Worm (Caenorhabditis elegans): ENCODE measurements around the gene ncx-7.
A peak's percentile ranks its signal among the peaks of the same experiment; 100 is the strongest.

ncx-7 gene

ce11 chrIII:9667591-9668265 lies 52.4 kb downstream of the ncx-7 start, which contains the start of gene C07A9.9 (continued):
- TF ChIP-seq eyg-1 (tag; optimal IDR thresholded peaks at IDR 0.05) (peak; percentile 37), ceh-18 (tag; optimal IDR thresholded peaks at IDR 0.05) (peak; percentile 76), syd-9 (tag; optimal IDR thresholded peaks at IDR 0.05) (no peak), C38D4.7 (GFP tag; optimal IDR thresholded peaks at IDR 0.05) (no peak), ceh-2 (tag; optimal IDR thresholded peaks at IDR 0.05) (peak; percentile 15), hlh-8 (tag; optimal IDR thresholded peaks at IDR 0.05) (peak; percentile 18), nhr-232 (tag; optimal IDR thresholded peaks at IDR 0.05) (peak; percentile 24), tbx-2 (tag; optimal IDR thresholded peaks at IDR 0.05) (peak; percentile 88), ceh-6 (GFP tag; optimal IDR thresholded peaks at IDR 0.05) (peak; percentile 52), sdc-2 (tag; optimal IDR thresholded peaks at IDR 0.05) (peak; percentile 12), ceh-31 (tag; optimal IDR thresholded peaks at IDR 0.05) (peak; percentile 67), unc-55 (GFP tag; optimal IDR thresholded peaks at IDR 0.05) (peak; percentile 7)

DNA sequence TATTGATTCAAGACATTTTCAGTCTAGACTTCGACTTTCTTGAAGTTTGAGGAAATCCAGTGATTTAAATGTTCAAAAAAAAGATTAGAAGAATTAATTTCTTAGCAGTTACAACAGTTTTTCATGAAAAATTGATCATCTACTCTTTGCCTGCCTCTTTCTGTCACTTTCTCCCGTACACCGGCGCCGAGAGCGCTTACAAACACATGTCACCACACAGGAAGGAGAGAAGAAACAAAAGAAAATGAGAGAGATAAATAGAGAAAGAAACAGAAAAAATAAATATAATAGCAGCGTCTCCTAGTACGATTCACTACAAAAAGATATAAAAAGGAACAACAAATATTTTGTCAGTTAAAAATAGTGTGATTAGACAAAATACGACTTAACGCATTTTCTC lies 53.4 kb downstream of the ncx-7 start:
- TF ChIP-seq Y22D7AL.16 (tag; optimal IDR thresholded peaks at IDR 0.05) (no peak), unc-55 (GFP tag; optimal IDR thresholded peaks at IDR 0.05) (peak; percentile 53)

DNA sequence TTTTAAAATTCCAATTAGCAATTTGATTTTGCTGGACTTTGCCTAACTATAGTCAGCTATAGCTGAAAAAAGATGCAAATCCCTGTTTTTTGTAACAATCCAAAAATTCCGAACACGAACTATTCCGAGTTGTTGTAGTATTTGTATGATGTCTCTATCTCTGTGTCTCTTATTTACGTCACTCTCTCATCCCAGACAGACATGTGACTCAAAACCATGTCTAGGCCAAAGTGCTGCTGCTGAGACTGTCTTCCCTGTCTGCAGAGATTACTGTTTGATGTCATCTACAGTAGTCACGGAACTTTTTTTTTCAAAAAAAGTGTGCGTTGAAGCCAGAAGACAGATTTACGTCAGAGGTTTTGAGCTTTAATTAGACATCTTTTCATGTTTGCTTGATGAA lies 53.9 kb downstream of the ncx-7 start:
- peak; percentile 48 for TF ChIP-seq hlh-30 (tag; optimal IDR thresholded peaks at IDR 0.05; ENCODE audit: insufficient read depth)
- TF ChIP-seq ceh-14 (tag; optimal IDR thresholded peaks at IDR 0.05) = no peak
